Fruit fly (Drosophila melanogaster) whole organism, embryonic: Measurements from ENCODE around the gene Actn.

Experiments
- CG1233 ChIP-seq: fragments of 200-800 bp; sonication (Bioruptor generic); optimal IDR thresholded peaks from 4 replicates; lab custom pipeline; 2018; ENCODE audit warnings: missing biosample characterization, mild to moderate bottlenecking, missing genetic modification characterization
- CG12769 ChIP-seq: fragments of 200-800 bp; sonication (Bioruptor generic); optimal IDR thresholded peaks from 2 replicates; lab custom pipeline; 2019; ENCODE audit warnings: missing biosample characterization, mild to moderate bottlenecking, missing genetic modification characterization, moderate library complexity
- CG13296 ChIP-seq: fragments of 200-800 bp; sonication (Bioruptor generic); optimal IDR thresholded peaks from 3 replicates; lab custom pipeline; 2018; ENCODE audit warnings: missing biosample characterization, mild to moderate bottlenecking, missing genetic modification characterization
- CG14441 ChIP-seq: fragments of 200-800 bp; sonication (Bioruptor generic); IDR thresholded peaks from 2 replicates; pipeline ENCODE4 v1.3.6; 2022; ENCODE audit warnings: missing biosample characterization, missing genetic modification characterization
- CG14667 ChIP-seq: fragments of 200-800 bp; sonication (Bioruptor generic); IDR thresholded peaks from 2 replicates; pipeline ENCODE4 v1.3.6; 2022; ENCODE audit warnings: missing biosample characterization, missing genetic modification characterization
- CG15011 ChIP-seq: fragments of 200-800 bp; sonication (Bioruptor generic); optimal IDR thresholded peaks from 3 replicates; lab custom pipeline; 2018; ENCODE audit warnings: missing biosample characterization, mild to moderate bottlenecking, missing genetic modification characterization
- CG17612 ChIP-seq: fragments of 200-800 bp; sonication (Bioruptor generic); IDR thresholded peaks from 2 replicates; pipeline ENCODE4 v1.3.6; 2022; ENCODE audit warnings: missing biosample characterization, missing genetic modification characterization
- CG30403 ChIP-seq: fragments of 200-800 bp; sonication (Bioruptor generic); optimal IDR thresholded peaks from 3 replicates; lab custom pipeline; 2016; ENCODE audit warnings: missing biosample characterization, missing genetic modification characterization
- CG42726 ChIP-seq: fragments of 200-800 bp; sonication (Bioruptor generic); IDR thresholded peaks from 2 replicates; pipeline ENCODE4 v1.3.6; 2022; ENCODE audit warnings: missing biosample characterization, missing genetic modification characterization; ENCODE audit not compliant: partially characterized antibody
- CG7271 ChIP-seq: fragments of 200-800 bp; sonication (Bioruptor generic); optimal IDR thresholded peaks from 2 replicates; lab custom pipeline; 2018; ENCODE audit warnings: missing biosample characterization, mild to moderate bottlenecking, missing genetic modification characterization, moderate library complexity
- CG9932 ChIP-seq: fragments of 200-800 bp; sonication (Bioruptor generic); IDR thresholded peaks from 2 replicates; pipeline ENCODE4 v1.3.6; 2022; ENCODE audit warnings: missing biosample characterization, missing genetic modification characterization
- Chrac-16 ChIP-seq: fragments of 200-800 bp; sonication (Bioruptor generic); optimal IDR thresholded peaks from 3 replicates; lab custom pipeline; 2016; ENCODE audit warnings: missing biosample characterization, missing genetic modification characterization
- CrebB ChIP-seq: fragments of 200-800 bp; sonication (Bioruptor generic); optimal IDR thresholded peaks from 3 replicates; lab custom pipeline; 2018; ENCODE audit warnings: missing biosample characterization, mild to moderate bottlenecking, missing genetic modification characterization
- Dref ChIP-seq: fragments of 200-800 bp; sonication (Bioruptor generic); IDR thresholded peaks from 2 replicates; pipeline ENCODE4 v1.3.6; 2022; ENCODE audit warnings: missing biosample characterization, missing genetic modification characterization
- Gug ChIP-seq: fragments of 200-800 bp; sonication (Bioruptor generic); IDR thresholded peaks from 4 replicates; pipeline ENCODE4 v1.3.6; 2022; ENCODE audit warnings: missing biosample characterization, missing genetic modification characterization
- HLHmδ ChIP-seq: fragments of 200-800 bp; sonication (Bioruptor generic); optimal IDR thresholded peaks from 2 replicates; lab custom pipeline; 2018; ENCODE audit warnings: missing biosample characterization, mild to moderate bottlenecking, missing genetic modification characterization, moderate library complexity
- Hr39 ChIP-seq: fragments of >200 bp; optimal IDR thresholded peaks from 2 replicates; lab custom pipeline; 2017
- Jarid2 ChIP-seq: fragments of 200-800 bp; sonication (Bioruptor generic); optimal IDR thresholded peaks from 3 replicates; lab custom pipeline; 2017; ENCODE audit warnings: mild to moderate bottlenecking, missing biosample characterization, missing genetic modification reagents, missing genetic modification characterization
- Poxn ChIP-seq: fragments of 200-800 bp; sonication (Bioruptor generic); IDR thresholded peaks from 2 replicates; pipeline ENCODE4 v1.3.6; 2022; ENCODE audit warnings: missing biosample characterization, missing genetic modification characterization
- Rfx ChIP-seq: fragments of 200-800 bp; sonication (Bioruptor generic); IDR thresholded peaks from 2 replicates; pipeline ENCODE4 v1.3.6; 2022; ENCODE audit warnings: missing biosample characterization, missing genetic modification characterization
- Rx ChIP-seq: fragments of 200-800 bp; sonication (Bioruptor generic); IDR thresholded peaks from 2 replicates; pipeline ENCODE4 v1.3.6; 2022; ENCODE audit warnings: missing biosample characterization, missing genetic modification characterization
- Scr ChIP-seq: fragments of 200-800 bp; sonication (Bioruptor generic); IDR thresholded peaks from 2 replicates; pipeline ENCODE4 v1.3.6; 2022; ENCODE audit warnings: missing biosample characterization, missing genetic modification characterization; ENCODE audit not compliant: partially characterized antibody
- Taf1 ChIP-seq: fragments of 200-800 bp; sonication (Bioruptor generic); IDR thresholded peaks from 2 replicates; pipeline ENCODE4 v1.3.6; 2022; ENCODE audit warnings: missing biosample characterization, missing genetic modification characterization
- Trl ChIP-seq, 3 experiments: fragments of >200 bp in 2 of 3; fragments of 200-800 bp in 1 of 3; sonication (Bioruptor generic) in 1 of 3; optimal IDR thresholded peaks; 2 replicates in 1 of 3; 3 replicates in 2 of 3; lab custom pipeline; 2016 to 2017; ENCODE audit warnings: missing biosample characterization in 1 of 3, missing genetic modification characterization in 1 of 3
- ab ChIP-seq: fragments of 200-800 bp; sonication (Bioruptor generic); optimal IDR thresholded peaks from 2 replicates; lab custom pipeline; 2016; ENCODE audit warnings: missing biosample characterization, missing genetic modification characterization
- ap ChIP-seq: fragments of 200-800 bp; sonication (Bioruptor generic); IDR thresholded peaks from 2 replicates; pipeline ENCODE4 v1.3.6; 2022; ENCODE audit warnings: missing biosample characterization, missing genetic modification characterization
- cato ChIP-seq: fragments of 200-800 bp; sonication (Bioruptor generic); optimal IDR thresholded peaks from 2 replicates; lab custom pipeline; 2016; ENCODE audit warnings: missing biosample characterization, missing genetic modification characterization, borderline replicate concordance
- chinmo ChIP-seq: fragments of 200-800 bp; sonication (Bioruptor generic); IDR thresholded peaks from 4 replicates; pipeline ENCODE4 v1.3.6; 2022; ENCODE audit warnings: missing biosample characterization, missing genetic modification characterization; ENCODE audit not compliant: partially characterized antibody
- chn ChIP-seq: fragments of 200-800 bp; sonication (Bioruptor generic); optimal IDR thresholded peaks from 2 replicates; lab custom pipeline; 2016; ENCODE audit warnings: missing biosample characterization, missing genetic modification characterization
- dan ChIP-seq: fragments of 200-800 bp; sonication (Bioruptor generic); IDR thresholded peaks from 2 replicates; pipeline ENCODE4 v1.3.6; 2022; ENCODE audit warnings: missing biosample characterization, missing genetic modification characterization
- dysf ChIP-seq: fragments of 200-800 bp; sonication (Bioruptor generic); IDR thresholded peaks from 3 replicates; pipeline ENCODE4 v1.3.6; 2022; ENCODE audit warnings: missing biosample characterization, missing genetic modification characterization
- fru ChIP-seq: fragments of >200 bp; optimal IDR thresholded peaks from 2 replicates; lab custom pipeline; 2017
- gem ChIP-seq: fragments of 200-800 bp; sonication (Bioruptor generic); optimal IDR thresholded peaks from 2 replicates; lab custom pipeline; 2019; ENCODE audit warnings: missing biosample characterization, mild to moderate bottlenecking, missing genetic modification characterization, moderate library complexity
- ind ChIP-seq: fragments of 200-800 bp; sonication (Bioruptor generic); optimal IDR thresholded peaks from 3 replicates; lab custom pipeline; 2016; ENCODE audit warnings: missing biosample characterization, missing genetic modification characterization
- inv ChIP-seq: fragments of 200-800 bp; sonication (Bioruptor generic); IDR thresholded peaks from 2 replicates; pipeline ENCODE4 v1.3.6; 2022; ENCODE audit warnings: missing biosample characterization, missing genetic modification characterization; ENCODE audit not compliant: partially characterized antibody
- lbe ChIP-seq: fragments of 200-800 bp; sonication (Bioruptor generic); optimal IDR thresholded peaks from 2 replicates; lab custom pipeline; 2016; ENCODE audit warnings: missing biosample characterization, mild to moderate bottlenecking, missing genetic modification characterization
- mld ChIP-seq: fragments of 200-800 bp; sonication (Bioruptor generic); IDR thresholded peaks from 3 replicates; pipeline ENCODE4 v1.3.6; 2022; ENCODE audit warnings: missing biosample characterization, missing genetic modification characterization; ENCODE audit not compliant: partially characterized antibody
- odd ChIP-seq: fragments of 200-800 bp; sonication (Bioruptor generic); optimal IDR thresholded peaks from 2 replicates; lab custom pipeline; 2017; ENCODE audit warnings: missing biosample characterization, mild to moderate bottlenecking, missing genetic modification characterization
- onecut ChIP-seq: fragments of 200-800 bp; sonication (Bioruptor generic); IDR thresholded peaks from 2 replicates; pipeline ENCODE4 v1.3.6; 2022; ENCODE audit warnings: missing biosample characterization, missing genetic modification characterization
- org-1 ChIP-seq: fragments of 200-800 bp; sonication (Bioruptor generic); optimal IDR thresholded peaks from 2 replicates; lab custom pipeline; 2017; ENCODE audit warnings: missing biosample characterization, missing genetic modification characterization
- run ChIP-seq: fragments of 200-800 bp; sonication (Bioruptor generic); optimal IDR thresholded peaks from 3 replicates; lab custom pipeline; 2018; ENCODE audit warnings: missing biosample characterization, mild to moderate bottlenecking, missing genetic modification characterization
- schlank ChIP-seq: fragments of 200-800 bp; sonication (Bioruptor generic); optimal IDR thresholded peaks from 2 replicates; lab custom pipeline; 2018; ENCODE audit warnings: missing biosample characterization, mild to moderate bottlenecking, missing genetic modification characterization
- sens-2 ChIP-seq: fragments of 200-800 bp; sonication (Bioruptor generic); IDR thresholded peaks from 2 replicates; pipeline ENCODE4 v1.3.6; 2022; ENCODE audit warnings: missing biosample characterization, missing genetic modification characterization
- ssp ChIP-seq: fragments of 200-800 bp; sonication (Bioruptor generic); IDR thresholded peaks from 2 replicates; pipeline ENCODE4 v1.3.6; 2022; ENCODE audit warnings: missing biosample characterization, missing genetic modification characterization
- tap ChIP-seq: fragments of 200-800 bp; optimal IDR thresholded peaks from 3 replicates; lab custom pipeline; 2019; ENCODE audit warnings: missing biosample characterization, mild to moderate bottlenecking, missing genetic modification characterization, moderate library complexity
- tgo ChIP-seq: fragments of 200-800 bp; sonication (Bioruptor generic); IDR thresholded peaks from 3 replicates; pipeline ENCODE4 v1.3.6; 2022; ENCODE audit warnings: missing biosample characterization, missing genetic modification characterization
- wdn ChIP-seq: fragments of 200-800 bp; sonication (Bioruptor generic); IDR thresholded peaks from 2 replicates; pipeline ENCODE4 v1.3.6; 2022; ENCODE audit warnings: missing biosample characterization, missing genetic modification characterization
- zen ChIP-seq: fragments of 200-800 bp; sonication (Bioruptor generic); optimal IDR thresholded peaks from 3 replicates; lab custom pipeline; 2018; ENCODE audit warnings: missing biosample characterization, mild to moderate bottlenecking, missing genetic modification characterization, moderate library complexity
- zen2 ChIP-seq: fragments of 200-800 bp; sonication (Bioruptor generic); IDR thresholded peaks from 3 replicates; pipeline ENCODE4 v1.3.6; 2022; ENCODE audit warnings: missing biosample characterization, missing genetic modification characterization; ENCODE audit not compliant: partially characterized antibody

The Actn gene

dm6 chrX:2050070-2050899, 8.2 kb upstream of the Actn start, which contains the start of gene moody (continued):
- TF ChIP-seq Chrac-16 (GFP tag; lab: Kevin White, UChicago), result peak; percentile 98
- peak; percentile 83 for TF ChIP-seq Jarid2 (GFP tag; lab: Kevin White, UChicago)
- peak; percentile 89 for TF ChIP-seq ab (GFP tag; lab: Kevin White, UChicago)
- peak; percentile 98 for TF ChIP-seq CG14667
- peak; percentile 88 for TF ChIP-seq run (tag; lab: Kevin White, UChicago)
- TF ChIP-seq CrebB (tag; lab: Kevin White, UChicago), result peak; percentile 97
- peak; percentile 90 for TF ChIP-seq CG15011 (GFP tag; lab: Kevin White, UChicago)
- TF ChIP-seq org-1, result peak; percentile 95
- TF ChIP-seq wdn (GFP tag; lab: Robert Waterston, UW), result peak; percentile 99
- peak; percentile 95 for TF ChIP-seq gem
- peak; percentile 88; the same call in 1 of the 4 replicates for TF ChIP-seq chinmo (GFP tag; lab: Robert Waterston, UW)
- TF ChIP-seq CG12769 (tag; lab: Kevin White, UChicago), result peak; percentile 100
- peak; percentile 98 for TF ChIP-seq dysf (GFP tag; lab: Robert Waterston, UW)
- TF ChIP-seq Taf1, result peak; percentile 98
- TF ChIP-seq zen (tag; lab: Kevin White, UChicago), result peak; percentile 73
- peak; percentile 97 for TF ChIP-seq onecut (GFP tag; lab: Robert Waterston, UW)
- TF ChIP-seq CG17612 (GFP tag; lab: Robert Waterston, UW), result peak; percentile 97
- TF ChIP-seq ap (GFP tag; lab: Robert Waterston, UW), result peak; percentile 97
- peak; percentile 97 for TF ChIP-seq HLHmδ
- TF ChIP-seq CG30403 (GFP tag; lab: Kevin White, UChicago), result peak; percentile 98
- TF ChIP-seq CG14441 (GFP tag; lab: Robert Waterston, UW), result peak; percentile 99
- peak; percentile 100 for TF ChIP-seq Gug (GFP tag; lab: Robert Waterston, UW)
- no peak for TF ChIP-seq CG7271 (tag; lab: Kevin White, UChicago)
- peak; percentile 99 for TF ChIP-seq ind (GFP tag; lab: Kevin White, UChicago)
- TF ChIP-seq Dref (GFP tag; lab: Robert Waterston, UW), result peak; percentile 58
- TF ChIP-seq Trl (optimal IDR thresholded peaks at IDR 0.05; lab: Kevin White, UChicago), result peak; percentile 82
- peak; percentile 96 for TF ChIP-seq Trl (GFP tag; optimal IDR thresholded peaks at IDR 0.05; lab: Kevin White, UChicago)
- TF ChIP-seq ssp (GFP tag; lab: Robert Waterston, UW), result peak; percentile 92
- peak; percentile 91 for TF ChIP-seq dan (GFP tag; lab: Robert Waterston, UW)
- peak; percentile 94 for TF ChIP-seq tap (tag; lab: Kevin White, UChicago)
- 0 out of 3 replicates have a peak, but pooled peaks have one; percentile 43 for TF ChIP-seq zen2
- peak; percentile 98 for TF ChIP-seq tgo (GFP tag; lab: Robert Waterston, UW)
- TF ChIP-seq Rx (GFP tag; lab: Robert Waterston, UW), result peak; percentile 98
- TF ChIP-seq Poxn (GFP tag; lab: Robert Waterston, UW), result peak; percentile 93
- TF ChIP-seq CG9932, result peak; percentile 99
- peak; percentile 98 for TF ChIP-seq CG13296 (GFP tag; lab: Kevin White, UChicago)
- 0 out of 2 replicates have a peak, but pooled peaks have one; percentile 26 for TF ChIP-seq Scr
- peak; percentile 94 for TF ChIP-seq CG1233 (GFP tag; lab: Kevin White, UChicago)
- no peak for TF ChIP-seq inv
- peak; percentile 97 for TF ChIP-seq odd (GFP tag; lab: Kevin White, UChicago)
- peak; percentile 92 for TF ChIP-seq cato
- TF ChIP-seq CG42726 (GFP tag; lab: Robert Waterston, UW), result no peak
- no peak for TF ChIP-seq Hr39 (lab: Kevin White, UChicago)
- peak; percentile 97 for TF ChIP-seq sens-2 (GFP tag; lab: Robert Waterston, UW)
- TF ChIP-seq mld (GFP tag; lab: Robert Waterston, UW), result no peak
- TF ChIP-seq Rfx (GFP tag; lab: Robert Waterston, UW), result peak; percentile 100
- TF ChIP-seq chn (GFP tag; lab: Kevin White, UChicago), result peak; percentile 97
- TF ChIP-seq schlank, result peak; percentile 98
- TF ChIP-seq fru, result no peak
- peak; percentile 86 for TF ChIP-seq lbe (GFP tag; lab: Kevin White, UChicago)
